Worm (Caenorhabditis elegans): ENCODE results near the gene pepm-1.

Gene pepm-1

DNA sequence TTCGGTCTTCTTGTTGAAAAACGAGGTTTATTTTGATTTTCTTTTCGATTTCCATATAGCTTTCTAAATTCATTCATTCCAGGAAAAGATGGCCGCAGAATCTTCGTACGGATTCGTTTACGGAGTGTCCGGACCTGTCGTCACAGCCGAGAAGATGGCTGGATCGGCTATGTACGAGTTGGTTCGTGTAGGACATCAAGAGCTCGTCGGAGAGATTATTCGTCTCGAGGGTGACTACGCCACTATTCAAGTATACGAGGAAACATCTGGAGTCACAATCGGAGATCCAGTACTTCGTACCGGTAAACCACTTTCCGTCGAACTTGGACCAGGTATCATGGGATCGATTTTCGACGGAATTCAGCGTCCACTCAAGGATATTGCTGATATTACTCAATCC lies 22.7 kb downstream of the pepm-1 start, which contains the start of gene vha-13:
Gene vha-13, plus strand, starts transcription at position 81 of the 400 bp plus-strand sequence.
- TF ChIP-seq lin-32 (GFP tag; optimal IDR thresholded peaks at IDR 0.05) (no peak), mep-1 (tag; optimal IDR thresholded peaks at IDR 0.05) (no peak), hlh-1 (tag; optimal IDR thresholded peaks at IDR 0.05) (no peak), sptf-1 (tag; optimal IDR thresholded peaks at IDR 0.05) (no peak)

DNA sequence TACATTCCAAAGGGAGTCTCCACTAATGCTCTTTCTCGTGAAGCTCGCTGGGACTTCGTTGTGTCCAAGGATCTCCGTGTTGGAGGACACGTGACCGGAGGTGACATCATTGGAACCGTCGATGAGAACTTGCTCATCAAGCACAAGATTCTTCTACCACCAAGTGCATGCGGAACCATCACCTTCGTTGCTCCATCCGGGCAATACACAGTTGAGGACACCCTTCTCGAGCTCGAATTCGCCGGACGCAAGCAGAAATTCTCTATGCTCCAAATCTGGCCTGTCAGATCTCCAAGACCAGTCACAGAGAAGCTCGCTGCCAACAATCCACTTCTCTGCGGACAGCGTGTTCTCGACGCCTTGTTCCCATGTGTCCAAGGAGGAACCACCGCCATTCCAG lies 23.1 kb downstream of the pepm-1 start:
- TF ChIP-seq pha-4 (tag; optimal IDR thresholded peaks at IDR 0.05), result no peak
- TF ChIP-seq lin-32 (GFP tag; optimal IDR thresholded peaks at IDR 0.05), result no peak
- TF ChIP-seq drap-1 (GFP tag; optimal IDR thresholded peaks at IDR 0.05), result peak; percentile 26
- TF ChIP-seq hlh-1 (tag; optimal IDR thresholded peaks at IDR 0.05), result no peak
- no peak for TF ChIP-seq blmp-1 (tag; optimal IDR thresholded peaks at IDR 0.05)
- TF ChIP-seq mls-2 (tag; optimal IDR thresholded peaks at IDR 0.05), result no peak
- no peak for TF ChIP-seq M03D4.4 (tag; optimal IDR thresholded peaks at IDR 0.05)

- TF ChIP-seq ces-1 (GFP tag; optimal IDR thresholded peaks at IDR 0.05) (no peak), elt-1 (tag; optimal IDR thresholded peaks at IDR 0.05; ENCODE audit: borderline replicate concordance, insufficient read depth) (no peak), nhr-28 (tag; optimal IDR thresholded peaks at IDR 0.05) (no peak), cnd-1 (tag; optimal IDR thresholded peaks at IDR 0.05) (no peak), lin-32 (GFP tag; optimal IDR thresholded peaks at IDR 0.05) (no peak), sptf-1 (tag; optimal IDR thresholded peaks at IDR 0.05) (no peak), nhr-237 (tag; optimal IDR thresholded peaks at IDR 0.05) (no peak), elt-3 (tag; optimal IDR thresholded peaks at IDR 0.05) (no peak), drap-1 (GFP tag; optimal IDR thresholded peaks at IDR 0.05) (no peak), snpc-4 (tag; optimal IDR thresholded peaks at IDR 0.05) (no peak), ztf-11 (tag; optimal IDR thresholded peaks at IDR 0.05) (no peak), M03D4.4 (tag; optimal IDR thresholded peaks at IDR 0.05) (no peak), bed-3 (GFP tag; optimal IDR thresholded peaks at IDR 0.05) (no peak), lsy-2 (tag; optimal IDR thresholded peaks at IDR 0.05) (no peak), zip-8 (tag; optimal IDR thresholded peaks at IDR 0.05) (no peak), mls-2 (tag; optimal IDR thresholded peaks at IDR 0.05) (no peak)
These were observed 25.5 kb downstream of the pepm-1 start, which contains the start of gene Y49A3A.3 for ce11 chrV:14354258-14354877. Gene Y49A3A.3 (plus strand): TSS chrV:14354410.

- TF ChIP-seq M03D4.4 (tag; optimal IDR thresholded peaks at IDR 0.05), result no peak
- peak; percentile 23 for TF ChIP-seq hlh-1 (tag; optimal IDR thresholded peaks at IDR 0.05)
- no peak for TF ChIP-seq ceh-83 (GFP tag; optimal IDR thresholded peaks at IDR 0.05)
- peak; percentile 80 for TF ChIP-seq ces-1 (GFP tag; optimal IDR thresholded peaks at IDR 0.05)
- no peak for TF ChIP-seq cnd-1 (tag; optimal IDR thresholded peaks at IDR 0.05)
- TF ChIP-seq lsy-2 (tag; optimal IDR thresholded peaks at IDR 0.05), result peak; percentile 79
- TF ChIP-seq ceh-39 (tag; optimal IDR thresholded peaks at IDR 0.05), result peak; percentile 25
- TF ChIP-seq unc-120 (tag; optimal IDR thresholded peaks at IDR 0.05; ENCODE audit: poor library complexity, severe bottlenecking), result peak; percentile 7
- no peak for TF ChIP-seq ham-2 (GFP tag; optimal IDR thresholded peaks at IDR 0.05)
- TF ChIP-seq drap-1 (GFP tag; optimal IDR thresholded peaks at IDR 0.05), result peak; percentile 12
- TF ChIP-seq sptf-1 (tag; optimal IDR thresholded peaks at IDR 0.05), result peak; percentile 53
- TF ChIP-seq elt-1 (tag; optimal IDR thresholded peaks at IDR 0.05; ENCODE audit: borderline replicate concordance, insufficient read depth), result no peak
- peak; percentile 77 for TF ChIP-seq pha-4 (tag; optimal IDR thresholded peaks at IDR 0.05)
- TF ChIP-seq nhr-28 (tag; optimal IDR thresholded peaks at IDR 0.05), result no peak
- peak; percentile 36 for TF ChIP-seq mep-1 (tag; optimal IDR thresholded peaks at IDR 0.05)
- TF ChIP-seq lin-13 (tag; optimal IDR thresholded peaks at IDR 0.05), result peak; percentile 74
- peak; percentile 72 for TF ChIP-seq nhr-237 (tag; optimal IDR thresholded peaks at IDR 0.05)
These were observed 26.9 kb downstream of the pepm-1 start, which contains the start of gene cyn-1 for ce11 chrV:14355738-14356368. Gene cyn-1 (plus strand): TSS chrV:14356076.

DNA sequence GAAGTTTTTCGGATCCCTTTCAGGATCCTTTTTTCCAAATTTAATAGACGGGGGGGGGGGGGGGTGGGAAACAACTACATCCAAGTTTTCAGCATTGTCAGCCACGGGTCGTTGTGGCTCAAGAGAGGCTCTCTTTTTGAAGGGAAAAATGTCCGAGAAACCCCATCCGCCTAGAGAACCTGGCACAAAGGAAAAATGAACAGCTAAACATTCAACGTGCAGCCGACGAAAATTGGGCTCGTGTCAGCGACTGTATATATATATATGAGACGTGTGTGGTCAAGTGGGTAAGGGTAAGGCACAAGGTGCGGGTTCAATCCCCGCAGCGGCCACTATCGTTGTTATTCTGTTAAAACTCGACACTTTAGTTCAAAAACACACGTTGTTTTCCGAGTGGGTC lies 29.7 kb downstream of the pepm-1 start, which contains the start of gene Y49A3A.4:
Gene Y49A3A.4, minus strand, starts transcription at position 314 of the 400 bp plus-strand sequence.
- TF ChIP-seq ceh-43 (GFP tag; optimal IDR thresholded peaks at IDR 0.05) (no peak), tbx-8 (GFP tag; optimal IDR thresholded peaks at IDR 0.05) (no peak), M03D4.4 (tag; optimal IDR thresholded peaks at IDR 0.05) (no peak), elt-3 (tag; optimal IDR thresholded peaks at IDR 0.05) (no peak), drap-1 (GFP tag; optimal IDR thresholded peaks at IDR 0.05) (no peak), lsy-2 (tag; optimal IDR thresholded peaks at IDR 0.05) (no peak), nhr-12 (tag; optimal IDR thresholded peaks at IDR 0.05) (no peak), nhr-28 (tag; optimal IDR thresholded peaks at IDR 0.05) (no peak), unc-120 (tag; optimal IDR thresholded peaks at IDR 0.05; ENCODE audit: poor library complexity, severe bottlenecking) (no peak), ces-1 (GFP tag; optimal IDR thresholded peaks at IDR 0.05) (no peak)

Data from whole organism, mixed stage, embryonic.